Worm (Caenorhabditis elegans) whole organism, L1 larva: ENCODE results near the gene bath-42.

ENCODE experiments used
- C04F5.9 ChIP-seq: sonication (generic microtip); optimal IDR thresholded peaks from 2 replicates; lab custom pipeline; 2016; ENCODE audit warnings: missing genetic modification characterization, missing compliant biosample characterization
- C16A3.4 ChIP-seq: fragments of 150-350 bp; optimal IDR thresholded peaks from 2 replicates; lab custom pipeline; 2014; ENCODE audit warnings: missing biosample characterization, missing genetic modification characterization
- C34B4.2 ChIP-seq: sonication (generic microtip); optimal IDR thresholded peaks from 2 replicates; lab custom pipeline; 2017; ENCODE audit warnings: mild to moderate bottlenecking, missing genetic modification characterization, missing compliant biosample characterization
- F16B12.6 ChIP-seq: fragments of 150-350 bp; optimal IDR thresholded peaks from 2 replicates; lab custom pipeline; 2014; ENCODE audit warnings: missing biosample characterization, missing genetic modification characterization
- Y116A8C.19 ChIP-seq: sonication (generic microtip); optimal IDR thresholded peaks from 2 replicates; lab custom pipeline; 2016; ENCODE audit warnings: missing compliant biosample characterization, missing genetic modification characterization, borderline replicate concordance
- aha-1 ChIP-seq: fragments of 150-350 bp; optimal IDR thresholded peaks from 2 replicates; lab custom pipeline; 2014; ENCODE audit warnings: missing biosample characterization, missing genetic modification characterization
- aly-2 ChIP-seq: fragments of 150-350 bp; optimal IDR thresholded peaks from 2 replicates; lab custom pipeline; 2014; ENCODE audit warnings: missing biosample characterization, missing genetic modification characterization
- ama-1 ChIP-seq: fragments of 150-350 bp; optimal IDR thresholded peaks from 2 replicates; lab custom pipeline; 2014
- blmp-1 ChIP-seq: fragments of 150-350 bp; optimal IDR thresholded peaks from 2 replicates; lab custom pipeline; 2014; ENCODE audit warnings: missing biosample characterization, missing genetic modification characterization
- ces-1 ChIP-seq: fragments of 150-350 bp; optimal IDR thresholded peaks from 2 replicates; lab custom pipeline; 2014; ENCODE audit warnings: missing biosample characterization, missing genetic modification reagents, missing genetic modification characterization
- dpl-1 ChIP-seq, 3 experiments: fragments of 150-350 bp in 2 of 3; sonication (generic microtip) in 1 of 3; optimal IDR thresholded peaks; 2 replicates each; lab custom pipeline; 2014 to 2017; ENCODE audit warnings: missing biosample characterization in 3 of 3, missing genetic modification characterization in 3 of 3, missing genetic modification reagents in 3 of 3
- efl-1 ChIP-seq, 4 experiments: fragments of 150-350 bp; optimal IDR thresholded peaks in 3 of 4; peaks in 1 of 4; 1 replicate in 1 of 4; 2 replicates in 3 of 4; lab custom pipeline; 2014; ENCODE audit warnings: missing biosample characterization in 2 of 4, missing genetic modification characterization in 2 of 4, missing genetic modification reagents in 2 of 4
- fkh-8 ChIP-seq: sonication (generic microtip); optimal IDR thresholded peaks from 2 replicates; lab custom pipeline; 2016; ENCODE audit warnings: mild to moderate bottlenecking, missing genetic modification characterization, missing compliant biosample characterization
- fos-1 ChIP-seq: fragments of 150-350 bp; optimal IDR thresholded peaks from 2 replicates; lab custom pipeline; 2014; ENCODE audit warnings: missing biosample characterization, missing genetic modification characterization
- grh-1 ChIP-seq: fragments of 200-800 bp; sonication (Bioruptor generic); IDR thresholded peaks from 2 replicates; pipeline ENCODE4 v1.3.6; 2022; ENCODE audit warnings: missing genetic modification reagents, missing genetic modification characterization, missing compliant biosample characterization
- hlh-4 ChIP-seq: sonication (generic microtip); optimal IDR thresholded peaks from 2 replicates; lab custom pipeline; 2016; ENCODE audit warnings: mild to moderate bottlenecking, missing genetic modification characterization, missing compliant biosample characterization
- irx-1 ChIP-seq: sonication (generic microtip); optimal IDR thresholded peaks from 2 replicates; lab custom pipeline; 2016; ENCODE audit warnings: missing genetic modification characterization, missing compliant biosample characterization
- isw-1 ChIP-seq: fragments of 200-800 bp; sonication (Bioruptor generic); IDR thresholded peaks from 2 replicates; pipeline ENCODE4 v1.3.6; 2022; ENCODE audit warnings: missing genetic modification characterization, missing compliant biosample characterization
- lin-14 ChIP-seq: fragments of 200-800 bp; sonication (Bioruptor generic); optimal IDR thresholded peaks from 2 replicates; lab custom pipeline; 2018; ENCODE audit warnings: mild to moderate bottlenecking, missing genetic modification characterization, moderate library complexity, missing compliant biosample characterization
- lin-15B ChIP-seq: fragments of 150-350 bp; sonication (generic microtip); optimal IDR thresholded peaks from 3 replicates; lab custom pipeline; 2014; ENCODE audit warnings: missing biosample characterization, missing genetic modification characterization
- lin-35 ChIP-seq, 2 experiments: fragments of 150-350 bp; optimal IDR thresholded peaks; 2 replicates each; lab custom pipeline; 2014; ENCODE audit warnings: missing biosample characterization in 2 of 2, missing genetic modification characterization in 2 of 2, missing genetic modification reagents in 2 of 2
- lin-39 ChIP-seq: fragments of 150-350 bp; optimal IDR thresholded peaks from 2 replicates; lab custom pipeline; 2014; ENCODE audit warnings: missing biosample characterization, missing genetic modification reagents, missing genetic modification characterization
- lir-3 ChIP-seq: sonication (generic microtip); optimal IDR thresholded peaks from 2 replicates; lab custom pipeline; 2016; ENCODE audit warnings: mild to moderate bottlenecking, missing genetic modification characterization, moderate library complexity, missing compliant biosample characterization; ENCODE audit not compliant: poor library complexity
- lsy-2 ChIP-seq, 2 experiments: fragments of 150-350 bp; optimal IDR thresholded peaks; 2 replicates each; lab custom pipeline; 2014; ENCODE audit warnings: missing biosample characterization in 2 of 2, missing genetic modification characterization in 2 of 2
- mab-9 ChIP-seq: fragments of 200-800 bp; sonication (Bioruptor generic); IDR thresholded peaks from 2 replicates; pipeline ENCODE4 v1.3.6; 2022; ENCODE audit warnings: missing genetic modification reagents, missing genetic modification characterization, missing compliant biosample characterization
- mdl-1 ChIP-seq, 2 experiments: fragments of 150-350 bp; optimal IDR thresholded peaks; 2 replicates each; lab custom pipeline; 2014 to 2017; ENCODE audit warnings: missing biosample characterization in 2 of 2, missing genetic modification characterization in 2 of 2, inconsistent platforms in 1 of 2
- mef-2 ChIP-seq: fragments of 150-350 bp; optimal IDR thresholded peaks from 2 replicates; lab custom pipeline; 2014; ENCODE audit warnings: missing biosample characterization, missing genetic modification characterization
- mep-1 ChIP-seq: fragments of 150-350 bp; optimal IDR thresholded peaks from 2 replicates; lab custom pipeline; 2014; ENCODE audit warnings: missing biosample characterization, missing genetic modification characterization
- nhr-11 ChIP-seq: fragments of 150-350 bp; optimal IDR thresholded peaks from 2 replicates; lab custom pipeline; 2014; ENCODE audit warnings: missing biosample characterization, missing genetic modification characterization
- nhr-12 ChIP-seq: sonication (generic microtip); optimal IDR thresholded peaks from 2 replicates; lab custom pipeline; 2017; ENCODE audit warnings: missing biosample characterization, missing genetic modification characterization
- nhr-20 ChIP-seq: sonication (generic microtip); optimal IDR thresholded peaks from 2 replicates; lab custom pipeline; 2016; ENCODE audit warnings: mild to moderate bottlenecking, missing genetic modification characterization, missing compliant biosample characterization
- nhr-237 ChIP-seq: fragments of 150-350 bp; optimal IDR thresholded peaks from 2 replicates; lab custom pipeline; 2014; ENCODE audit warnings: missing biosample characterization, missing genetic modification characterization
- nhr-47 ChIP-seq: sonication (generic microtip); optimal IDR thresholded peaks from 2 replicates; lab custom pipeline; 2016; ENCODE audit warnings: mild to moderate bottlenecking, missing genetic modification characterization, moderate library complexity, missing compliant biosample characterization
- nhr-76 ChIP-seq: sonication (generic microtip); optimal IDR thresholded peaks from 2 replicates; lab custom pipeline; 2017; ENCODE audit warnings: missing biosample characterization, missing genetic modification characterization
- nhr-77 ChIP-seq: fragments of 150-350 bp; optimal IDR thresholded peaks from 2 replicates; lab custom pipeline; 2014; ENCODE audit warnings: missing biosample characterization, missing genetic modification characterization
- snpc-4 ChIP-seq: fragments of 150-350 bp; optimal IDR thresholded peaks from 2 replicates; lab custom pipeline; 2014; ENCODE audit warnings: missing biosample characterization, missing genetic modification characterization
- sox-4 ChIP-seq: sonication (generic microtip); optimal IDR thresholded peaks from 2 replicates; lab custom pipeline; 2016; ENCODE audit warnings: missing genetic modification characterization, missing compliant biosample characterization
- sptf-1 ChIP-seq: fragments of 150-350 bp; optimal IDR thresholded peaks from 2 replicates; lab custom pipeline; 2014; ENCODE audit warnings: missing biosample characterization, missing genetic modification characterization
- swsn-7 ChIP-seq: sonication (generic microtip); optimal IDR thresholded peaks from 2 replicates; lab custom pipeline; 2016; ENCODE audit warnings: missing genetic modification characterization, missing compliant biosample characterization
- unc-130 ChIP-seq: fragments of 150-350 bp; optimal IDR thresholded peaks from 2 replicates; lab custom pipeline; 2017; ENCODE audit warnings: missing biosample characterization, missing genetic modification characterization, inconsistent platforms
- unc-86 ChIP-seq: sonication (generic microtip); optimal IDR thresholded peaks from 2 replicates; lab custom pipeline; 2016; ENCODE audit warnings: missing genetic modification characterization, missing compliant biosample characterization
- unc-98 ChIP-seq: fragments of 200-800 bp; sonication (Bioruptor generic); IDR thresholded peaks from 2 replicates; pipeline ENCODE4 v1.3.6; 2022; ENCODE audit warnings: missing genetic modification characterization, missing compliant biosample characterization
- vab-15 ChIP-seq: sonication (generic microtip); optimal IDR thresholded peaks from 2 replicates; lab custom pipeline; 2017; ENCODE audit warnings: missing genotype, mild to moderate bottlenecking, missing genetic modification characterization, missing compliant biosample characterization
- xbp-1 ChIP-seq: sonication (generic microtip); optimal IDR thresholded peaks from 2 replicates; lab custom pipeline; 2016; ENCODE audit warnings: missing genetic modification characterization, missing compliant biosample characterization
- zip-4 ChIP-seq: fragments of 200-800 bp; sonication (Bioruptor generic); optimal IDR thresholded peaks from 2 replicates; lab custom pipeline; 2018; ENCODE audit warnings: mild to moderate bottlenecking, missing genetic modification characterization, moderate library complexity, missing compliant biosample characterization

bath-42 gene

ce11 chrIII:8201117-8201516 is 37.9 kb upstream of the bath-42 start, which contains the start of gene unc-36:
Gene unc-36, minus strand, starts transcription at chrIII:8201217.
- TF ChIP-seq grh-1 (GFP tag; lab: Robert Waterston, UW) (no peak), fkh-8 (no peak), F16B12.6 (tag; lab: Kevin White, UChicago) (no peak), lin-14 (GFP tag; lab: Kevin White, UChicago) (no peak), C04F5.9 (tag; lab: Kevin White, UChicago) (no peak), ces-1 (GFP tag; lab: Kevin White, UChicago) (no peak), lin-15B (no peak), nhr-76 (no peak), unc-86 (no peak), nhr-11 (tag; lab: Kevin White, UChicago) (no peak), lir-3 (tag; lab: Kevin White, UChicago) (no peak), mdl-1 (tag; optimal IDR thresholded peaks at IDR 0.05; lab: Kevin White, UChicago) (no peak), xbp-1 (no peak), fos-1 (tag; lab: Kevin White, UChicago) (no peak), lin-39 (tag; lab: Kevin White, UChicago) (no peak), mef-2 (tag; lab: Kevin White, UChicago) (no peak)

- TF ChIP-seq snpc-4 (tag; lab: Kevin White, UChicago) (no peak), sox-4 (tag; lab: Kevin White, UChicago) (no peak), blmp-1 (tag; lab: Kevin White, UChicago) (no peak), isw-1 (GFP tag; lab: Robert Waterston, UW) (no peak), swsn-7 (tag; lab: Kevin White, UChicago) (no peak), nhr-20 (tag; lab: Kevin White, UChicago) (no peak), lin-35 (GFP tag; optimal IDR thresholded peaks at IDR 0.05; lab: Kevin White, UChicago) (no peak), unc-98 (GFP tag; lab: Robert Waterston, UW) (no peak), lsy-2 (tag; optimal IDR thresholded peaks at IDR 0.05; lab: Kevin White, UChicago) (no peak), hlh-4 (tag; lab: Kevin White, UChicago) (no peak), aly-2 (tag; lab: Kevin White, UChicago) (no peak), mab-9 (no peak), lin-15B (no peak), irx-1 (tag; lab: Kevin White, UChicago) (no peak), efl-1 (optimal IDR thresholded peaks at IDR 0.05; lab: Kevin White, UChicago) (no peak), efl-1 (GFP tag; optimal IDR thresholded peaks at IDR 0.05 in 1 of 2; lab: Kevin White, UChicago) (no peak), ama-1 (no peak), aha-1 (tag; lab: Kevin White, UChicago) (no peak), dpl-1 (GFP tag; optimal IDR thresholded peaks at IDR 0.05; lab: Kevin White, UChicago) (no peak)
Measured at ce11 chrIII:8199060-8199459, 35.9 kb upstream of the bath-42 start.

ce11 chrIII:8191695-8192094 is 28.5 kb upstream of the bath-42 start, which contains the start of gene C50C3.1:
Gene C50C3.1, plus strand, starts transcription at chrIII:8191995.
- TF ChIP-seq C16A3.4 (tag; lab: Kevin White, UChicago) (no peak), Y116A8C.19 (tag; lab: Kevin White, UChicago) (no peak), efl-1 (optimal IDR thresholded peaks at IDR 0.05; lab: Kevin White, UChicago) (peak in 1 of 2 experiments; percentile 17), efl-1 (GFP tag; optimal IDR thresholded peaks at IDR 0.05 in 1 of 2; lab: Kevin White, UChicago) (no peak)

- TF ChIP-seq aha-1 (tag; lab: Kevin White, UChicago) (no peak), efl-1 (optimal IDR thresholded peaks at IDR 0.05; lab: Kevin White, UChicago) (no peak), efl-1 (GFP tag; optimal IDR thresholded peaks at IDR 0.05 in 1 of 2; lab: Kevin White, UChicago) (no peak), zip-4 (GFP tag; lab: Kevin White, UChicago) (no peak), sptf-1 (tag; lab: Kevin White, UChicago) (no peak), snpc-4 (tag; lab: Kevin White, UChicago) (no peak), nhr-47 (tag; lab: Kevin White, UChicago) (no peak), nhr-77 (tag; lab: Kevin White, UChicago) (no peak), nhr-12 (tag; lab: Kevin White, UChicago) (no peak), vab-15 (no peak), mep-1 (no peak), nhr-237 (no peak), hlh-4 (tag; lab: Kevin White, UChicago) (no peak), C34B4.2 (tag; lab: Kevin White, UChicago) (no peak), blmp-1 (tag; lab: Kevin White, UChicago) (no peak), xbp-1 (no peak), unc-130 (tag; lab: Kevin White, UChicago) (no peak)
Measured at ce11 chrIII:8190505-8190904, 27.3 kb upstream of the bath-42 start, which contains the start of gene C50C3.19. Gene C50C3.19, plus strand, starts transcription at chrIII:8190805.
